Worm (Caenorhabditis elegans) whole organism, mixed stage, embryonic: ENCODE results near the gene W10G11.19.

Source experiments
- M03D4.4 ChIP-seq: sonication (generic microtip); optimal IDR thresholded peaks from 2 replicates; lab custom pipeline; 2017; ENCODE audit warnings: mild to moderate bottlenecking, missing genetic modification characterization, missing compliant biosample characterization
- bed-3 ChIP-seq: fragments of 200-800 bp; sonication (Bioruptor generic); optimal IDR thresholded peaks from 3 replicates; lab custom pipeline; 2018; ENCODE audit warnings: mild to moderate bottlenecking, missing genetic modification characterization, moderate library complexity, missing compliant biosample characterization
- ceh-39 ChIP-seq: fragments of 150-350 bp; optimal IDR thresholded peaks from 2 replicates; lab custom pipeline; 2014; ENCODE audit warnings: missing biosample characterization, missing genetic modification characterization
- ceh-43 ChIP-seq: fragments of 200-800 bp; sonication (Bioruptor generic); optimal IDR thresholded peaks from 2 replicates; lab custom pipeline; 2018; ENCODE audit warnings: mild to moderate bottlenecking, missing genetic modification characterization, moderate library complexity, missing compliant biosample characterization
- ceh-83 ChIP-seq: fragments of 200-800 bp; sonication (Bioruptor generic); optimal IDR thresholded peaks from 2 replicates; lab custom pipeline; 2018; ENCODE audit warnings: mild to moderate bottlenecking, missing genetic modification characterization, missing compliant biosample characterization
- ces-1 ChIP-seq: fragments of 150-350 bp; optimal IDR thresholded peaks from 2 replicates; lab custom pipeline; 2014; ENCODE audit warnings: missing biosample characterization, missing genetic modification reagents, missing genetic modification characterization
- cnd-1 ChIP-seq: fragments of 200-800 bp; sonication (Bioruptor generic); optimal IDR thresholded peaks from 2 replicates; lab custom pipeline; 2018; ENCODE audit warnings: mild to moderate bottlenecking, missing genetic modification characterization, missing compliant biosample characterization
- drap-1 ChIP-seq: fragments of 200-800 bp; sonication (Bioruptor generic); optimal IDR thresholded peaks from 3 replicates; lab custom pipeline; 2018; ENCODE audit warnings: mild to moderate bottlenecking, missing genetic modification characterization, missing compliant biosample characterization
- elt-1 ChIP-seq: sonication (generic microtip); optimal IDR thresholded peaks from 2 replicates; lab custom pipeline; 2017; ENCODE audit warnings: missing genetic modification characterization, mild to moderate bottlenecking, missing compliant biosample characterization, antibody characterized with exemption, moderate library complexity, borderline replicate concordance; ENCODE audit not compliant: insufficient read depth
- flh-1 ChIP-seq: fragments of 200-800 bp; sonication (Bioruptor generic); optimal IDR thresholded peaks from 2 replicates; lab custom pipeline; 2018; ENCODE audit warnings: mild to moderate bottlenecking, missing genetic modification characterization, moderate library complexity, missing compliant biosample characterization
- ham-2 ChIP-seq: fragments of 200-800 bp; sonication (Bioruptor generic); optimal IDR thresholded peaks from 2 replicates; lab custom pipeline; 2018; ENCODE audit warnings: mild to moderate bottlenecking, missing genetic modification characterization, missing compliant biosample characterization
- hlh-1 ChIP-seq: fragments of 150-350 bp; optimal IDR thresholded peaks from 2 replicates; lab custom pipeline; 2014; ENCODE audit warnings: missing biosample characterization, missing genetic modification reagents, missing genetic modification characterization
- lin-13 ChIP-seq: fragments of 150-350 bp; optimal IDR thresholded peaks from 2 replicates; lab custom pipeline; 2014; ENCODE audit warnings: missing biosample characterization, missing genetic modification characterization
- lsy-2 ChIP-seq: fragments of 150-350 bp; optimal IDR thresholded peaks from 2 replicates; lab custom pipeline; 2014; ENCODE audit warnings: missing biosample characterization, missing genetic modification characterization
- mab-5 ChIP-seq: fragments of 150-350 bp; optimal IDR thresholded peaks from 2 replicates; lab custom pipeline; 2014; ENCODE audit warnings: missing biosample characterization, missing genetic modification characterization
- mep-1 ChIP-seq: fragments of 150-350 bp; optimal IDR thresholded peaks from 2 replicates; lab custom pipeline; 2017; ENCODE audit warnings: missing biosample characterization, missing genetic modification reagents, missing genetic modification characterization, inconsistent platforms
- mls-2 ChIP-seq: sonication (generic microtip); optimal IDR thresholded peaks from 2 replicates; lab custom pipeline; 2016; ENCODE audit warnings: mild to moderate bottlenecking, missing genetic modification characterization, moderate library complexity, missing compliant biosample characterization
- nhr-12 ChIP-seq: fragments of 150-350 bp; optimal IDR thresholded peaks from 2 replicates; lab custom pipeline; 2014; ENCODE audit warnings: missing biosample characterization, missing genetic modification characterization
- nhr-2 ChIP-seq: fragments of 150-350 bp; optimal IDR thresholded peaks from 2 replicates; lab custom pipeline; 2014; ENCODE audit warnings: missing biosample characterization, missing genetic modification characterization
- nhr-237 ChIP-seq: fragments of 150-350 bp; optimal IDR thresholded peaks from 2 replicates; lab custom pipeline; 2014; ENCODE audit warnings: missing biosample characterization, missing genetic modification characterization
- nhr-28 ChIP-seq: fragments of 150-350 bp; optimal IDR thresholded peaks from 2 replicates; lab custom pipeline; 2014; ENCODE audit warnings: missing biosample characterization, missing genetic modification characterization
- nhr-76 ChIP-seq: sonication (generic microtip); optimal IDR thresholded peaks from 2 replicates; lab custom pipeline; 2017; ENCODE audit warnings: missing biosample characterization, missing genetic modification characterization
- pha-4 ChIP-seq: fragments of 150-350 bp; optimal IDR thresholded peaks from 2 replicates; lab custom pipeline; 2018; ENCODE audit warnings: missing biosample characterization, missing genetic modification reagents, missing genetic modification characterization
- snpc-4 ChIP-seq: fragments of 150-350 bp; optimal IDR thresholded peaks from 2 replicates; lab custom pipeline; 2014; ENCODE audit warnings: missing biosample characterization, missing genetic modification characterization
- sptf-1 ChIP-seq: sonication (generic microtip); optimal IDR thresholded peaks from 2 replicates; lab custom pipeline; 2017; ENCODE audit warnings: mild to moderate bottlenecking, missing genetic modification characterization, moderate library complexity, missing compliant biosample characterization
- tbx-8 ChIP-seq: fragments of 200-800 bp; sonication (Bioruptor generic); optimal IDR thresholded peaks from 2 replicates; lab custom pipeline; 2018; ENCODE audit warnings: mild to moderate bottlenecking, missing genetic modification characterization, moderate library complexity, missing compliant biosample characterization
- unc-120 ChIP-seq: sonication (generic microtip); optimal IDR thresholded peaks from 2 replicates; lab custom pipeline; 2017; ENCODE audit warnings: missing genetic modification characterization, missing compliant biosample characterization; ENCODE audit not compliant: poor library complexity, severe bottlenecking
- unc-39 ChIP-seq: fragments of 150-350 bp; optimal IDR thresholded peaks from 2 replicates; lab custom pipeline; 2014; ENCODE audit warnings: missing biosample characterization, missing genetic modification characterization
- unc-62 ChIP-seq: fragments of 150-350 bp; optimal IDR thresholded peaks from 2 replicates; lab custom pipeline; 2014; ENCODE audit warnings: missing biosample characterization, missing genetic modification reagents, missing genetic modification characterization
- zip-8 ChIP-seq: fragments of 150-350 bp; optimal IDR thresholded peaks from 2 replicates; lab custom pipeline; 2014; ENCODE audit warnings: missing biosample characterization, missing genetic modification characterization
- ztf-11 ChIP-seq: fragments of 150-350 bp; optimal IDR thresholded peaks from 2 replicates; lab custom pipeline; 2014; ENCODE audit warnings: missing biosample characterization, missing genetic modification characterization

W10G11.19 gene

DNA sequence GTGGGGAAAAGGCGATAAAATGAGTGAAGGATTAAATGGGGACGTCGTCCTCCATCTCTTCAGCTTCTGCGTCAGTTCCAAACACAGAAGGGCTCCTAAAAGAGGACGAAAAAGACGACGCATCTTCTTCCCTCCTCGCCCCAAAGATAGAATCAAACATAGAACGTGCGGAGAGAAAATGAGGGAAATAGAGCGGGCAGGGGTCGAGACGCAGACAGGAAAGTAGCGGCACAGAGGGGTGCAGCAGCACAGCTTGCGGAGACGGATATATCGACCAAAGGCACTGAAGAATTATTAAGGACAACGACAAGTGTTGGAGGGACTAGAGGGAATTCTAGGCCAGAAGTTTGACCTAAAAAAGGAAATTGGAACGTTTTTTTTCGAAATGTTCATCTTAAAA is 3.2 kb upstream of the W10G11.19 start:
- TF ChIP-seq hlh-1 (tag; lab: Kevin White, UChicago) = peak; percentile 5
- TF ChIP-seq cnd-1 = peak; percentile 42
- TF ChIP-seq nhr-76 = no peak
- TF ChIP-seq bed-3 = no peak
- TF ChIP-seq ceh-39 (tag; lab: Kevin White, UChicago) = no peak
- no peak for TF ChIP-seq nhr-28 (tag; lab: Kevin White, UChicago)
- no peak for TF ChIP-seq mls-2 (tag; lab: Kevin White, UChicago)
- peak; percentile 1 for TF ChIP-seq drap-1 (GFP tag; lab: Kevin White, UChicago)
- TF ChIP-seq unc-120 = peak; percentile 68
- TF ChIP-seq ces-1 (GFP tag; lab: Kevin White, UChicago) = peak; percentile 66
- TF ChIP-seq flh-1 (GFP tag; lab: Kevin White, UChicago) = no peak
- TF ChIP-seq ham-2 = peak; percentile 45
- TF ChIP-seq mep-1 = peak; percentile 34
- TF ChIP-seq sptf-1 = no peak
- TF ChIP-seq ceh-83 (GFP tag; lab: Kevin White, UChicago) = peak; percentile 10
- no peak for TF ChIP-seq unc-39 (tag; lab: Kevin White, UChicago)
- no peak for TF ChIP-seq snpc-4

DNA sequence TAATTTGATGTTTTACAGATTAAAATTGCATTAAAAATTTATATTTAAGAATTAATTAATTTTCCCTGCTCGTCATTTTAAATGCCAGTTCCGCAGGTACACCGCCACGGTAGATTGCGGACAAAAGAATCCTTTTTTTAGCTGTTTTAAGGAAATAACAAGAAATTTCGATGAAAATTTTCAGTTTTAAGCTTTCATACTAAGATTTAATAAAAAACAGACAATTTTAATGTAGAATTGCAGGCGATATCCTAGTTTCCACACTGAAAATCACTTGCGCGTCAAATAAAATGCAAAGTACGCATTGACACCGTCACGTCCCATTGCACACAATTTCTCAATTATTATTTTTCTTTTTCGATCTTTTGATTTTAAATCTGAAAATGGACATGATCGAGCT is 3.0 kb downstream of the W10G11.19 start, which contains the start of gene dnc-3:
Gene dnc-3 (plus strand): TSS at position 272 of the 400 bp plus-strand sequence.
- peak; percentile 14 for TF ChIP-seq mep-1
- no peak for TF ChIP-seq ceh-39 (tag; lab: Kevin White, UChicago)
- peak; percentile 5 for TF ChIP-seq nhr-237 (tag; lab: Kevin White, UChicago)
- TF ChIP-seq ztf-11 = no peak
- peak; percentile 29 for TF ChIP-seq lsy-2 (tag; lab: Kevin White, UChicago)
- peak; percentile 75 for TF ChIP-seq ces-1 (GFP tag; lab: Kevin White, UChicago)
- TF ChIP-seq ceh-43 (GFP tag; lab: Kevin White, UChicago) = peak; percentile 17
- TF ChIP-seq unc-120 = no peak

DNA sequence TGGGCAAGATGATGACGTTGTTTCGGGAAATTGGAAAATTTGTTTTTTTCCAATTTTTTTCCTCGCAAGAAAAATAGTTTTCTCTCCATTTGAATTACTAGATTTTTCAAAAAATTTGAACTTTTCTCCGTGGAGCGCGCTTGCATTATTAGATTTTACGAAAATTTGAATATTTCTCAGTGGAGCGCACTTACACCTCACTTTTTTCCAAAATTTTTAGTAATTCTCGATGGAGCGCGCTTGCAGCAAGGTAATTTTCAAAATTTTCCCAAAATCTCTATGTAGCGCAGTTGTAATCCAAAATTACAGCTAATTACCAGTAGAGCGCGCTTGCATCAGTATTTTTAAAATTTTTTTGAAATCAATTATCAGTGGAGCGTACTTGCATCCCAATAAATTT is 4.2 kb downstream of the W10G11.19 start:
- no peak for TF ChIP-seq lsy-2 (tag; lab: Kevin White, UChicago)
- TF ChIP-seq mls-2 (tag; lab: Kevin White, UChicago) = no peak
- TF ChIP-seq ceh-39 (tag; lab: Kevin White, UChicago) = no peak
- no peak for TF ChIP-seq zip-8 (tag; lab: Kevin White, UChicago)
- TF ChIP-seq elt-1 = no peak
- no peak for TF ChIP-seq drap-1 (GFP tag; lab: Kevin White, UChicago)
- TF ChIP-seq unc-120 = no peak
- TF ChIP-seq nhr-2 (tag; lab: Kevin White, UChicago) = no peak
- no peak for TF ChIP-seq lin-13
- TF ChIP-seq, all 35 proteins: peak for 0

DNA sequence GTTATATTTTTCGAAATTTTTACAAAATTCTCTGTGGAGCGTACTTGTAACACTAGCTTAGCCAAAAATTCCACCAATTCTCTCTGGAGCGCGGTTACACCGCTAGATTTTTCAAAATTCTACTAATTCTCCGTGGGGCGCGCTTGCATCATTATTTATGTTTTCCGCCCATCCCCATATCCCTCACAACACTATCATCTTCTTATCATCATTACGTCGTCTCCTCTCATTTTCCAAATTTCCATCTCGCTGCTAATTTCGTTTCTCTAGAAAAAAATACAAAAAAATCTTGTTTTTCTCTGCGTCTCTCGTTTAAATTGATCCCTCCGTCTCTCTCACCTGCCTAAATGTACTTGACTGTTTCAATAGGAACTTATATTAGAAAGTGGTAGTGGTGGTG is 4.8 kb downstream of the W10G11.19 start:
- TF ChIP-seq nhr-237 (tag; lab: Kevin White, UChicago) (no peak), sptf-1 (no peak), pha-4 (tag; lab: Kevin White, UChicago) (no peak), nhr-2 (tag; lab: Kevin White, UChicago) (no peak), unc-62 (GFP tag; lab: Kevin White, UChicago) (no peak), flh-1 (GFP tag; lab: Kevin White, UChicago) (no peak), ham-2 (no peak), nhr-28 (tag; lab: Kevin White, UChicago) (no peak), cnd-1 (no peak), zip-8 (tag; lab: Kevin White, UChicago) (no peak)

DNA sequence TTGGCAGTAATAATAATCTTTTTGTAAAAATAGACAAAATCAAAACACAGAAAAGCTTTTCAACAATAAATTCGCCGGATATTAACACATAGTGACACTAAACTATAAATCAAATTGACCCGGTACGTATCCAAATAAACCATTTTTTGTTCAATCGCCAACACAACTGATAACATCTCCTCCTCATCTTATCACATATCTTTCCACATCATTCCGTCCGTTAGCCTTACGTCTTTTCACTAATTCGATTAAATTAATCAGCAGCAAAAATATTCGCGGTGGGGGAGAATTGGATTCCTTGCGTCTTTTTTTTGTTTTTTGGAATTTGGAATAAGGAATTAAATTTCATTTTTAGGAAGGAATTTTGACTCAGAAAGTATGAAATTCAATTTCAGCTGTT is 6.1 kb downstream of the W10G11.19 start:
- TF ChIP-seq mep-1 (no peak), pha-4 (tag; lab: Kevin White, UChicago) (no peak), flh-1 (GFP tag; lab: Kevin White, UChicago) (no peak), ceh-39 (tag; lab: Kevin White, UChicago) (no peak), ceh-83 (GFP tag; lab: Kevin White, UChicago) (no peak), nhr-12 (tag; lab: Kevin White, UChicago) (no peak), M03D4.4 (tag; lab: Kevin White, UChicago) (no peak), mab-5 (tag; lab: Kevin White, UChicago) (no peak), tbx-8 (GFP tag; lab: Kevin White, UChicago) (no peak), nhr-237 (tag; lab: Kevin White, UChicago) (no peak), lin-13 (no peak), elt-1 (no peak)
